Fruit fly (Drosophila melanogaster): Measurements from ENCODE around the gene Cpr5C.

The Cpr5C gene

dm6 chrX:5812877-5813276, 8.4 kb downstream of the Cpr5C start, which contains the start of gene CG44329:
Gene CG44329 (minus strand): TSS chrX:5812977.
- TF ChIP-seq Sox14 (GFP tag; optimal IDR thresholded peaks at IDR 0.05) (no peak), vri (GFP tag; optimal IDR thresholded peaks at IDR 0.05) (no peak), Met (GFP tag; optimal IDR thresholded peaks at IDR 0.05) (no peak), esn (GFP tag; optimal IDR thresholded peaks at IDR 0.05) (no peak), CG11762 (GFP tag; optimal IDR thresholded peaks at IDR 0.05; ENCODE audit: insufficient read depth) (no peak)

- no peak for TF ChIP-seq CG3032 (tag; optimal IDR thresholded peaks at IDR 0.05)
- TF ChIP-seq cyc (GFP tag; optimal IDR thresholded peaks at IDR 0.05) = no peak
- TF ChIP-seq Eip78C (GFP tag) = peak; percentile 12
- no peak for TF ChIP-seq CG11902 (GFP tag; optimal IDR thresholded peaks at IDR 0.05)
- TF ChIP-seq Met (GFP tag; optimal IDR thresholded peaks at IDR 0.05) = no peak
- TF ChIP-seq dsx (GFP tag; optimal IDR thresholded peaks at IDR 0.05; ENCODE audit: poor library complexity, severe bottlenecking) = no peak
- no peak for TF ChIP-seq CG7368 (GFP tag; optimal IDR thresholded peaks at IDR 0.05)
- no peak for TF ChIP-seq eg (GFP tag; IDR thresholded peaks at IDR 0.05)
Observed at dm6 chrX:5815720-5816119, 11.2 kb downstream of the Cpr5C start, which contains the start of gene AgmNAT. Gene AgmNAT (minus strand): TSS chrX:5815820.

- TF ChIP-seq dac (GFP tag; optimal IDR thresholded peaks at IDR 0.05) = no peak
- TF ChIP-seq Sox14 (GFP tag; optimal IDR thresholded peaks at IDR 0.05) = no peak
- TF ChIP-seq Gug (GFP tag; IDR thresholded peaks at IDR 0.05) = no peak
- no peak for TF ChIP-seq Hr4 (GFP tag; optimal IDR thresholded peaks at IDR 0.05)
- no peak for TF ChIP-seq CG9139 (GFP tag; optimal IDR thresholded peaks at IDR 0.05)
- TF ChIP-seq CG3919 (GFP tag; optimal IDR thresholded peaks at IDR 0.05) = no peak
- TF ChIP-seq salr (GFP tag; optimal IDR thresholded peaks at IDR 0.05) = no peak
- TF ChIP-seq Hr39 (GFP tag; optimal IDR thresholded peaks at IDR 0.05) = no peak
- no peak for TF ChIP-seq CG4318 (GFP tag; optimal IDR thresholded peaks at IDR 0.05)
- TF ChIP-seq topi (GFP tag; optimal IDR thresholded peaks at IDR 0.05) = no peak
Observed at dm6 chrX:5817191-5817590, 12.7 kb downstream of the Cpr5C start.

dm6 chrX:5818428-5818827, 14.0 kb downstream of the Cpr5C start, which contains the start of gene CG15765:
Gene CG15765 (plus strand): TSS chrX:5818559.
- no peak for TF ChIP-seq Sox102F (GFP tag; optimal IDR thresholded peaks at IDR 0.05)
- no peak for TF ChIP-seq CG15336 (GFP tag; IDR thresholded peaks at IDR 0.05)
- TF ChIP-seq OdsH (GFP tag; optimal IDR thresholded peaks at IDR 0.05) = no peak
- no peak for TF ChIP-seq Ets21C (GFP tag; optimal IDR thresholded peaks at IDR 0.05)
- TF ChIP-seq CG8632 (GFP tag; optimal IDR thresholded peaks at IDR 0.05) = no peak
- TF ChIP-seq eg (GFP tag; IDR thresholded peaks at IDR 0.05) = no peak
- no peak for TF ChIP-seq CG10631 (GFP tag; optimal IDR thresholded peaks at IDR 0.05)
- TF ChIP-seq achi (GFP tag; optimal IDR thresholded peaks at IDR 0.05) = no peak
- no peak for TF ChIP-seq CG7368 (GFP tag; optimal IDR thresholded peaks at IDR 0.05)
- no peak for TF ChIP-seq CG8119 (GFP tag; IDR thresholded peaks at IDR 0.05)
- TF ChIP-seq CG11294 (GFP tag; IDR thresholded peaks at IDR 0.05) = no peak
- TF ChIP-seq ss (GFP tag; optimal IDR thresholded peaks at IDR 0.05) = no peak
- no peak for TF ChIP-seq Smox (GFP tag; optimal IDR thresholded peaks at IDR 0.05)
- TF ChIP-seq Eip78C (GFP tag) = no peak
- no peak for TF ChIP-seq Eip93F (GFP tag; optimal IDR thresholded peaks at IDR 0.05)
- TF ChIP-seq CG9139 (GFP tag; optimal IDR thresholded peaks at IDR 0.05) = no peak
- no peak for TF ChIP-seq Met (GFP tag; optimal IDR thresholded peaks at IDR 0.05)
- no peak for TF ChIP-seq CG6808 (GFP tag; optimal IDR thresholded peaks at IDR 0.05)
- TF ChIP-seq CG11762 (GFP tag; optimal IDR thresholded peaks at IDR 0.05; ENCODE audit: insufficient read depth) = no peak

- no peak for TF ChIP-seq Hr39 (GFP tag; optimal IDR thresholded peaks at IDR 0.05)
- no peak for TF ChIP-seq CG6854 (GFP tag; optimal IDR thresholded peaks at IDR 0.05)
- peak; percentile 7 for TF ChIP-seq Eip78C (GFP tag)
- peak; percentile 4 for TF ChIP-seq topi (GFP tag; optimal IDR thresholded peaks at IDR 0.05)
- TF ChIP-seq svp (GFP tag) = peak; percentile 62
- no peak for TF ChIP-seq dac (GFP tag; optimal IDR thresholded peaks at IDR 0.05)
- 0 out of 3 replicates have a peak, but pooled peaks have one; percentile 44 for TF ChIP-seq CG6163 (GFP tag; IDR thresholded peaks at IDR 0.05)
- no peak for TF ChIP-seq fkh (GFP tag; optimal IDR thresholded peaks at IDR 0.05)
- no peak for TF ChIP-seq CG3919 (GFP tag; optimal IDR thresholded peaks at IDR 0.05)
- TF ChIP-seq Hr38 (GFP tag; optimal IDR thresholded peaks at IDR 0.05) = no peak
- peak; percentile 27 for TF ChIP-seq Met (GFP tag; optimal IDR thresholded peaks at IDR 0.05)
- TF ChIP-seq CG1621 (tag; optimal IDR thresholded peaks at IDR 0.05) = no peak
- TF ChIP-seq lz (GFP tag; optimal IDR thresholded peaks at IDR 0.05) = peak; percentile 18
- TF ChIP-seq ss (GFP tag; optimal IDR thresholded peaks at IDR 0.05) = no peak
- peak; percentile 5 for TF ChIP-seq CG31627 (GFP tag; optimal IDR thresholded peaks at IDR 0.05)
- TF ChIP-seq eg (GFP tag; IDR thresholded peaks at IDR 0.05) = no peak
- peak; percentile 36 for TF ChIP-seq cyc (GFP tag; optimal IDR thresholded peaks at IDR 0.05)
- TF ChIP-seq Smox (GFP tag; optimal IDR thresholded peaks at IDR 0.05) = peak; percentile 8
Observed at dm6 chrX:5819972-5820371, 15.5 kb downstream of the Cpr5C start.
